Worm (Caenorhabditis elegans) whole organism, late embryonic: ENCODE results near the gene C50B8.6.

Source experiments
- ceh-18 ChIP-seq: sonication (generic microtip); optimal IDR thresholded peaks from 2 replicates; lab custom pipeline; 2016; ENCODE audit warnings: missing genetic modification characterization, missing compliant biosample characterization
- ceh-6 ChIP-seq: fragments of 200-800 bp; sonication (Bioruptor generic); optimal IDR thresholded peaks from 2 replicates; lab custom pipeline; 2018; ENCODE audit warnings: mild to moderate bottlenecking, missing genetic modification characterization, missing compliant biosample characterization
- nhr-11 ChIP-seq: fragments of 150-350 bp; optimal IDR thresholded peaks from 2 replicates; lab custom pipeline; 2014; ENCODE audit warnings: missing biosample characterization, missing genetic modification characterization
- odd-2 ChIP-seq: sonication (generic microtip); optimal IDR thresholded peaks from 2 replicates; lab custom pipeline; 2017; ENCODE audit warnings: antibody characterized with exemption, mild to moderate bottlenecking, missing genetic modification characterization, missing compliant biosample characterization
- tbx-7 ChIP-seq: sonication (generic microtip); optimal IDR thresholded peaks from 2 replicates; lab custom pipeline; 2016; ENCODE audit warnings: missing genotype, missing genetic modification characterization, missing compliant biosample characterization

DNA sequence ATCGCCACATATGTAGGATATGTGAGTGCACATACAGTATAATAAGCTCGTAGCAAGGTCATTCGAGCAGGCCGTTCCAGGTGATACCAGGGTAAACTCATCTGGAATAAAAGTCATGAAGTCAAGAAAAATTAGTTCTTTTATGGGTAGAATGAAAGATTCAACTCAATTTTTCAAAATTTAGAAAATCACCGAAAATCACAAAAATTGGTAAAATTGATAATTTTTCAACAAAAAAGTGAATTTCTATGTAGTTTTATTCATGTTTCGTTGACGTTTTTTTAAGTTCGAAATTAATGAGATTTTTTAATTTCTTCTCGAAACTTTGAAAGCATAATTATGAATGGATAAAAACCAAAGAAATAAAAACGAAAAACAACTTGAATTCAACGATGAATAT lies 42.9 kb downstream of the C50B8.6 start, which contains the start of gene F53F4.16:
- TF ChIP-seq ceh-18 (tag; lab: Kevin White, UChicago) (no peak), ceh-6 (GFP tag; lab: Kevin White, UChicago) (no peak), odd-2 (tag; lab: Kevin White, UChicago) (no peak), nhr-11 (no peak), tbx-7 (tag; lab: Kevin White, UChicago) (no peak)
